Worm (Caenorhabditis elegans): ENCODE measurements around the gene ZC443.7.

The ZC443.7 gene

DNA sequence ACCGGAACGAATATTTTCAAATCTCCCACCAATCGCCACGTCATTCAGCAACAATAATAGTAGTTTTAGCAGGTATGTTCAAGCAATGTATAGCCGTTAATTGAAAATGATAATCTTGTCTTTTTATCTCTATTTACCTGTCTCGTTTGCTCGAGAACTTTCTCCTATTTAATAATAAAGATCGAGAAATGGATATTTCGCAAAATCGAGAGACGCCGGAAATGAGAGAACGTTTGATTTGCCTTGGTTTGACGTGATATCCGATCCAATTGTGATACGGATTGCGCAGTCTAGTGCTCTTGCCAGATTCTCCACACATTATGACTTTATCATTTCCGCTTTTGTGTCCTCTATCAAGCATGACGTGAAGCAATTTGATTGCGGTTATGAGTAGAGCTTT lies 32.4 kb upstream of the ZC443.7 start:
- TF ChIP-seq egl-5 (tag; optimal IDR thresholded peaks at IDR 0.05) = no peak
- TF ChIP-seq lsy-12 (tag; optimal IDR thresholded peaks at IDR 0.05) = no peak
- no peak for TF ChIP-seq ceh-16 (tag; optimal IDR thresholded peaks at IDR 0.05)
- TF ChIP-seq nhr-77 (tag; optimal IDR thresholded peaks at IDR 0.05) = no peak
- TF ChIP-seq elt-2 (tag; optimal IDR thresholded peaks at IDR 0.05) = no peak
- TF ChIP-seq pqm-1 (tag; optimal IDR thresholded peaks at IDR 0.05) = no peak
- no peak for TF ChIP-seq nhr-237 (tag; optimal IDR thresholded peaks at IDR 0.05)
- TF ChIP-seq nhr-67 (tag; optimal IDR thresholded peaks at IDR 0.05) = no peak
- no peak for TF ChIP-seq daf-12 (tag; optimal IDR thresholded peaks at IDR 0.05)
- no peak for TF ChIP-seq sea-2 (GFP tag; optimal IDR thresholded peaks at IDR 0.05)
- no peak for TF ChIP-seq ztf-4 (tag; optimal IDR thresholded peaks at IDR 0.05)
- TF ChIP-seq zag-1 (tag; optimal IDR thresholded peaks at IDR 0.05) = no peak
- no peak for TF ChIP-seq lin-39 (tag; optimal IDR thresholded peaks at IDR 0.05)
- TF ChIP-seq lin-15B (tag; optimal IDR thresholded peaks at IDR 0.05) = no peak
- TF ChIP-seq ceh-9 (tag; optimal IDR thresholded peaks at IDR 0.05) = no peak
- no peak for TF ChIP-seq nhr-76 (tag; optimal IDR thresholded peaks at IDR 0.05)
- no peak for TF ChIP-seq jun-1 (tag; optimal IDR thresholded peaks at IDR 0.05)
- no peak for TF ChIP-seq ceh-28 (tag; optimal IDR thresholded peaks at IDR 0.05)
- no peak for TF ChIP-seq ztf-11 (tag; optimal IDR thresholded peaks at IDR 0.05)

DNA sequence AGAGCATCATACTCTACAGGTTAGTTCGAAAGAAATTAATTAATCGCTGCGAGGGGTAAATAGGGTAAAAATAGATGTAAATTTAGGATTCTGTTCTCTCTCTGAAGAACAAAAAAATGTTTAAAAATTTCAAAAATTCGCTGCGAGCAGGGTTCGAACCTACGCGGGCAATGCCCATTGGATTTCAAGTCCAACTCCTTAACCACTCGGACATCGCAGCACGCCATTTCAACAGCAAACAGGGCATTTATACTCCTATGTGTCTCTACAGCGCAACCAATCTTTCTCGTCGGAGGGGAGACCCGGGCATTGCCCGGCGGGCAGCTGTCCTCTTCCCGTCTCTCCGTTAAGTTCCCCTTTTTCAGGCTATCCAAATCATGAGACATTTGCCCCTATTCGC lies 26.0 kb upstream of the ZC443.7 start:
- TF ChIP-seq ceh-9 (tag; optimal IDR thresholded peaks at IDR 0.05) (no peak), nhr-28 (tag; optimal IDR thresholded peaks at IDR 0.05) (no peak), aly-2 (tag; optimal IDR thresholded peaks at IDR 0.05) (no peak), fkh-10 (GFP tag; optimal IDR thresholded peaks at IDR 0.05) (no peak), ceh-28 (tag; optimal IDR thresholded peaks at IDR 0.05) (no peak), tbx-2 (tag; optimal IDR thresholded peaks at IDR 0.05) (peak; percentile 22), R02D3.7 (tag; optimal IDR thresholded peaks at IDR 0.05) (no peak), nhr-12 (tag; optimal IDR thresholded peaks at IDR 0.05) (no peak), fkh-2 (tag; optimal IDR thresholded peaks at IDR 0.05) (no peak), egl-5 (tag; optimal IDR thresholded peaks at IDR 0.05) (no peak), ama-1 (optimal IDR thresholded peaks at IDR 0.05) (no peak), zag-1 (tag; optimal IDR thresholded peaks at IDR 0.05) (no peak), nhr-76 (tag; optimal IDR thresholded peaks at IDR 0.05) (no peak), jun-1 (tag; optimal IDR thresholded peaks at IDR 0.05) (no peak), elt-2 (tag; optimal IDR thresholded peaks at IDR 0.05) (peak; percentile 28), pha-4 (tag; optimal IDR thresholded peaks at IDR 0.05) (peak; percentile 33), lin-39 (tag; optimal IDR thresholded peaks at IDR 0.05) (peak; percentile 1), nhr-43 (tag; optimal IDR thresholded peaks at IDR 0.05; ENCODE audit: poor library complexity, severe bottlenecking) (peak; percentile 29), skn-1 (tag; optimal IDR thresholded peaks at IDR 0.05) (no peak), nhr-67 (tag; optimal IDR thresholded peaks at IDR 0.05) (no peak), daf-12 (tag; optimal IDR thresholded peaks at IDR 0.05) (no peak), eor-1 (tag; optimal IDR thresholded peaks at IDR 0.05) (no peak), ceh-16 (tag; optimal IDR thresholded peaks at IDR 0.05) (no peak), ztf-4 (tag; optimal IDR thresholded peaks at IDR 0.05) (no peak), elt-1 (tag; optimal IDR thresholded peaks at IDR 0.05) (no peak), hmg-11 (tag; optimal IDR thresholded peaks at IDR 0.05) (peak; percentile 64), ZK546.5 (tag; optimal IDR thresholded peaks at IDR 0.05) (no peak), elt-3 (tag; optimal IDR thresholded peaks at IDR 0.05) (no peak), ztf-11 (tag; optimal IDR thresholded peaks at IDR 0.05) (no peak), lin-15B (tag; optimal IDR thresholded peaks at IDR 0.05) (no peak), ceh-82 (tag; optimal IDR thresholded peaks at IDR 0.05) (peak; percentile 35), mml-1 (tag; optimal IDR thresholded peaks at IDR 0.05) (no peak), pqm-1 (tag; optimal IDR thresholded peaks at IDR 0.05) (peak; percentile 7), mdl-1 (tag; optimal IDR thresholded peaks at IDR 0.05) (no peak), fos-1 (tag; optimal IDR thresholded peaks at IDR 0.05) (no peak), nfya-1 (tag; optimal IDR thresholded peaks at IDR 0.05; ENCODE audit: insufficient read depth) (peak; percentile 49), nhr-25 (tag; optimal IDR thresholded peaks at IDR 0.05) (no peak), nhr-11 (tag; optimal IDR thresholded peaks at IDR 0.05) (no peak), nhr-77 (tag; optimal IDR thresholded peaks at IDR 0.05) (no peak), lsy-12 (tag; optimal IDR thresholded peaks at IDR 0.05) (peak; percentile 57), unc-62 (GFP tag; optimal IDR thresholded peaks at IDR 0.05) (no peak), nhr-23 (tag; optimal IDR thresholded peaks at IDR 0.05) (no peak), snpc-4 (tag; optimal IDR thresholded peaks at IDR 0.05) (no peak), nhr-237 (tag; optimal IDR thresholded peaks at IDR 0.05) (no peak), egl-27 (tag; optimal IDR thresholded peaks at IDR 0.05) (no peak)
